Worm (Caenorhabditis elegans): ENCODE measurements around the gene npp-9.

ce11 chrIII:3426741-3427140, 22.5 kb upstream of the npp-9 start:
- TF ChIP-seq nhr-28 (tag; optimal IDR thresholded peaks at IDR 0.05) (no peak), unc-62 (GFP tag; optimal IDR thresholded peaks at IDR 0.05) (no peak), daf-12 (tag; optimal IDR thresholded peaks at IDR 0.05) (no peak), nhr-237 (tag; optimal IDR thresholded peaks at IDR 0.05) (no peak), nhr-76 (tag; optimal IDR thresholded peaks at IDR 0.05) (no peak), tbx-2 (tag; optimal IDR thresholded peaks at IDR 0.05) (no peak), unc-39 (tag; optimal IDR thresholded peaks at IDR 0.05) (no peak), lin-15B (tag; optimal IDR thresholded peaks at IDR 0.05) (no peak), sea-2 (GFP tag; optimal IDR thresholded peaks at IDR 0.05) (no peak), ztf-11 (tag; optimal IDR thresholded peaks at IDR 0.05) (no peak), R02D3.7 (tag; optimal IDR thresholded peaks at IDR 0.05) (no peak), ama-1 (optimal IDR thresholded peaks at IDR 0.05) (no peak)
